Worm (Caenorhabditis elegans) whole organism, L3 larva: ENCODE measurements around the gene tofu-6.
A peak's percentile ranks its signal among the peaks of the same experiment; 100 is the strongest.

ENCODE experiments used
- ZK546.5 ChIP-seq: sonication (generic microtip); optimal IDR thresholded peaks from 2 replicates; lab custom pipeline; 2017; ENCODE audit warnings: missing biosample characterization, missing genetic modification characterization
- aly-2 ChIP-seq: fragments of 150-350 bp; optimal IDR thresholded peaks from 2 replicates; lab custom pipeline; 2014; ENCODE audit warnings: missing biosample characterization, missing genetic modification characterization
- ama-1 ChIP-seq: fragments of 150-350 bp; optimal IDR thresholded peaks from 2 replicates; lab custom pipeline; 2018
- ceh-16 ChIP-seq: sonication (generic microtip); optimal IDR thresholded peaks from 2 replicates; lab custom pipeline; 2017; ENCODE audit warnings: missing biosample characterization, missing genetic modification characterization
- ceh-82 ChIP-seq: fragments of 150-350 bp; optimal IDR thresholded peaks from 2 replicates; lab custom pipeline; 2014; ENCODE audit warnings: missing biosample characterization, missing genetic modification characterization
- ceh-9 ChIP-seq: sonication (generic microtip); optimal IDR thresholded peaks from 2 replicates; lab custom pipeline; 2018; ENCODE audit warnings: missing biosample characterization, missing genetic modification characterization
- daf-12 ChIP-seq: fragments of 150-350 bp; optimal IDR thresholded peaks from 2 replicates; lab custom pipeline; 2014; ENCODE audit warnings: missing biosample characterization, missing genetic modification reagents, missing genetic modification characterization
- egl-27 ChIP-seq: sonication (generic microtip); optimal IDR thresholded peaks from 4 replicates; lab custom pipeline; 2017; ENCODE audit warnings: missing biosample characterization, missing genetic modification reagents, missing genetic modification characterization
- elt-1 ChIP-seq: fragments of 150-350 bp; optimal IDR thresholded peaks from 2 replicates; lab custom pipeline; 2014; ENCODE audit warnings: missing biosample characterization, missing genetic modification characterization
- elt-2 ChIP-seq: sonication (generic microtip); optimal IDR thresholded peaks from 2 replicates; lab custom pipeline; 2016; ENCODE audit warnings: missing genetic modification reagents, mild to moderate bottlenecking, missing genetic modification characterization, missing compliant biosample characterization
- elt-3 ChIP-seq, 3 experiments: fragments of 150-350 bp in 1 of 3; sonication (generic microtip) in 2 of 3; optimal IDR thresholded peaks; 2 replicates in 2 of 3; 4 replicates in 1 of 3; lab custom pipeline; 2014 to 2017; ENCODE audit warnings: missing biosample characterization in 3 of 3, missing genetic modification characterization in 3 of 3
- eor-1 ChIP-seq, 2 experiments: fragments of 150-350 bp; optimal IDR thresholded peaks; 2 replicates each; lab custom pipeline; 2014 to 2018; ENCODE audit warnings: missing biosample characterization in 2 of 2, missing genetic modification characterization in 2 of 2
- fkh-10 ChIP-seq: sonication (generic microtip); optimal IDR thresholded peaks from 2 replicates; lab custom pipeline; 2017; ENCODE audit warnings: missing biosample characterization, missing genetic modification reagents, missing genetic modification characterization
- fos-1 ChIP-seq: fragments of 150-350 bp; optimal IDR thresholded peaks from 2 replicates; lab custom pipeline; 2014; ENCODE audit warnings: missing biosample characterization, missing genetic modification characterization
- jun-1 ChIP-seq: fragments of 150-350 bp; optimal IDR thresholded peaks from 2 replicates; lab custom pipeline; 2014; ENCODE audit warnings: missing biosample characterization, missing genetic modification reagents, missing genetic modification characterization
- lin-15B ChIP-seq: fragments of 150-350 bp; optimal IDR thresholded peaks from 2 replicates; lab custom pipeline; 2014; ENCODE audit warnings: missing biosample characterization, missing genetic modification characterization
- lin-39 ChIP-seq: fragments of 150-350 bp; optimal IDR thresholded peaks from 2 replicates; lab custom pipeline; 2018; ENCODE audit warnings: missing biosample characterization, missing genetic modification reagents, missing genetic modification characterization
- mml-1 ChIP-seq: fragments of 150-350 bp; sonication (generic microtip); optimal IDR thresholded peaks from 3 replicates; lab custom pipeline; 2014; ENCODE audit warnings: missing biosample characterization, missing genetic modification characterization
- nhr-11 ChIP-seq: fragments of 150-350 bp; optimal IDR thresholded peaks from 2 replicates; lab custom pipeline; 2014; ENCODE audit warnings: missing biosample characterization, missing genetic modification characterization
- nhr-23 ChIP-seq: fragments of 150-350 bp; optimal IDR thresholded peaks from 2 replicates; lab custom pipeline; 2014; ENCODE audit warnings: missing biosample characterization, missing genetic modification reagents, missing genetic modification characterization
- nhr-237 ChIP-seq: fragments of 150-350 bp; optimal IDR thresholded peaks from 2 replicates; lab custom pipeline; 2014; ENCODE audit warnings: missing biosample characterization, missing genetic modification characterization
- nhr-25 ChIP-seq: sonication (generic microtip); optimal IDR thresholded peaks from 2 replicates; lab custom pipeline; 2017; ENCODE audit warnings: missing biosample characterization, missing genetic modification characterization
- nhr-43 ChIP-seq: sonication (generic microtip); optimal IDR thresholded peaks from 2 replicates; lab custom pipeline; 2016; ENCODE audit warnings: mild to moderate bottlenecking, missing genetic modification characterization, missing compliant biosample characterization; ENCODE audit not compliant: poor library complexity, severe bottlenecking
- nhr-76 ChIP-seq: fragments of 150-350 bp; sonication (generic microtip); optimal IDR thresholded peaks from 5 replicates; lab custom pipeline; 2014; ENCODE audit warnings: missing biosample characterization, missing genetic modification characterization
- nhr-77 ChIP-seq: fragments of 150-350 bp; optimal IDR thresholded peaks from 2 replicates; lab custom pipeline; 2014; ENCODE audit warnings: missing biosample characterization, missing genetic modification characterization
- pha-4 ChIP-seq: fragments of 150-350 bp; optimal IDR thresholded peaks from 2 replicates; lab custom pipeline; 2014; ENCODE audit warnings: missing biosample characterization, missing genetic modification reagents, missing genetic modification characterization
- sea-2 ChIP-seq: fragments of 150-350 bp; sonication (generic microtip); optimal IDR thresholded peaks from 4 replicates; lab custom pipeline; 2014; ENCODE audit warnings: missing biosample characterization, missing genetic modification reagents, missing genetic modification characterization
- skn-1 ChIP-seq: fragments of 150-350 bp; optimal IDR thresholded peaks from 2 replicates; lab custom pipeline; 2014; ENCODE audit warnings: missing biosample characterization, missing genetic modification characterization
- snpc-4 ChIP-seq: fragments of 150-350 bp; optimal IDR thresholded peaks from 2 replicates; lab custom pipeline; 2014; ENCODE audit warnings: missing biosample characterization, missing genetic modification characterization
- tbx-2 ChIP-seq: sonication (generic microtip); optimal IDR thresholded peaks from 2 replicates; lab custom pipeline; 2016; ENCODE audit warnings: mild to moderate bottlenecking, missing genetic modification characterization, missing compliant biosample characterization
- unc-39 ChIP-seq: sonication (generic microtip); optimal IDR thresholded peaks from 4 replicates; lab custom pipeline; 2017; ENCODE audit warnings: missing biosample characterization, missing genetic modification characterization
- unc-62 ChIP-seq: fragments of 150-350 bp; sonication (generic microtip); optimal IDR thresholded peaks from 4 replicates; lab custom pipeline; 2014; ENCODE audit warnings: missing biosample characterization, missing genetic modification reagents, missing genetic modification characterization
- ztf-11 ChIP-seq: fragments of 150-350 bp; optimal IDR thresholded peaks from 2 replicates; lab custom pipeline; 2014; ENCODE audit warnings: missing biosample characterization, missing genetic modification characterization
- ztf-4 ChIP-seq: fragments of 150-350 bp; optimal IDR thresholded peaks from 2 replicates; lab custom pipeline; 2014; ENCODE audit warnings: missing biosample characterization, missing genetic modification characterization

tofu-6 gene

ce11 chrII:5408924-5409323 is 12.1 kb upstream of the tofu-6 start, which contains the start of the genes EEED8.12 and EEED8.4:
EEED8.12 (minus strand) TSS chrII:5409024.
EEED8.4 (plus strand) TSS chrII:5409319.
- no peak for TF ChIP-seq ZK546.5 (tag; lab: Kevin White, UChicago)
- no peak for TF ChIP-seq daf-12
- TF ChIP-seq jun-1 (tag; lab: Kevin White, UChicago) = no peak
- TF ChIP-seq ztf-11 = no peak
- TF ChIP-seq nhr-76 (tag; lab: Kevin White, UChicago) = no peak

ce11 chrII:5412467-5412866 is 8.6 kb upstream of the tofu-6 start, which contains the start of the genes EEED8.13 and EEED8.18:
EEED8.13 (minus strand) TSS chrII:5412567.
EEED8.18 (minus strand) TSS chrII:5412610.
- TF ChIP-seq nhr-11 (tag; lab: Kevin White, UChicago) (no peak), ceh-82 (tag; lab: Kevin White, UChicago) (no peak), eor-1 (tag; optimal IDR thresholded peaks at IDR 0.05; lab: Kevin White, UChicago) (no peak), nhr-25 (tag; lab: Kevin White, UChicago) (no peak), elt-3 (tag; optimal IDR thresholded peaks at IDR 0.05; lab: Kevin White, UChicago) (no peak), nhr-237 (tag; lab: Kevin White, UChicago) (no peak), ceh-9 (tag; lab: Kevin White, UChicago) (no peak), jun-1 (tag; lab: Kevin White, UChicago) (no peak), sea-2 (GFP tag; lab: Kevin White, UChicago) (no peak), ztf-11 (no peak), elt-1 (tag; lab: Kevin White, UChicago) (no peak), pha-4 (tag; lab: Kevin White, UChicago) (no peak), lin-39 (tag; lab: Kevin White, UChicago) (no peak), elt-2 (no peak), mml-1 (tag; lab: Kevin White, UChicago) (no peak)

ce11 chrII:5414040-5414439 is 7.0 kb upstream of the tofu-6 start, which contains the start of the genes EEED8.14 and EEED8.3:
EEED8.14 (minus strand) TSS chrII:5414052.
EEED8.3 (plus strand) TSS chrII:5414276.
- TF ChIP-seq unc-62 (GFP tag; lab: Kevin White, UChicago) (no peak), snpc-4 (tag; lab: Kevin White, UChicago) (no peak), nhr-237 (tag; lab: Kevin White, UChicago) (no peak), eor-1 (tag; optimal IDR thresholded peaks at IDR 0.05; lab: Kevin White, UChicago) (no peak), lin-15B (no peak), nhr-77 (no peak), fos-1 (tag; lab: Kevin White, UChicago) (no peak), tbx-2 (tag; lab: Kevin White, UChicago) (no peak), nhr-11 (tag; lab: Kevin White, UChicago) (no peak), skn-1 (tag; lab: Kevin White, UChicago) (no peak), mml-1 (tag; lab: Kevin White, UChicago) (no peak), egl-27 (tag; lab: Kevin White, UChicago) (no peak), unc-39 (tag; lab: Kevin White, UChicago) (no peak), pha-4 (tag; lab: Kevin White, UChicago) (no peak), ceh-16 (tag; lab: Kevin White, UChicago) (no peak)

- peak; percentile 26 for TF ChIP-seq pha-4 (tag; lab: Kevin White, UChicago)
- no peak for TF ChIP-seq elt-2
Observed at ce11 chrII:5416204-5416764, 4.8 kb upstream of the tofu-6 start, which contains the start of gene EEED8.2. EEED8.2 (plus strand) TSS chrII:5416714.

ce11 chrII:5417905-5418304 is 3.1 kb upstream of the tofu-6 start:
- TF ChIP-seq unc-39 (tag; lab: Kevin White, UChicago) (no peak), ZK546.5 (tag; lab: Kevin White, UChicago) (no peak), ceh-9 (tag; lab: Kevin White, UChicago) (no peak), nhr-23 (tag; lab: Kevin White, UChicago) (no peak), ama-1 (no peak), sea-2 (GFP tag; lab: Kevin White, UChicago) (no peak), jun-1 (tag; lab: Kevin White, UChicago) (no peak), elt-3 (tag; optimal IDR thresholded peaks at IDR 0.05; lab: Kevin White, UChicago) (no peak), ztf-4 (tag; lab: Kevin White, UChicago) (no peak), aly-2 (no peak), skn-1 (tag; lab: Kevin White, UChicago) (no peak), nhr-11 (tag; lab: Kevin White, UChicago) (no peak), fkh-10 (GFP tag; lab: Kevin White, UChicago) (no peak), ztf-11 (no peak), pha-4 (tag; lab: Kevin White, UChicago) (no peak), nhr-77 (no peak), daf-12 (no peak), nhr-43 (tag; lab: Kevin White, UChicago) (no peak), nhr-76 (tag; lab: Kevin White, UChicago) (no peak), snpc-4 (tag; lab: Kevin White, UChicago) (no peak)
